Worm (Caenorhabditis elegans): ENCODE measurements around the gene nspb-3.
"Not testable (repeated sequence)": the region's sequence is repeated elsewhere in the genome, so short reads cannot be mapped to it uniquely, and the experiment has no call there.

The nspb-3 gene

ce11 chrIV:6599447-6599846 lies 4.7 kb upstream of the nspb-3 start, which contains the start of gene F38A5.8:
Gene F38A5.8 (plus strand): TSS chrIV:6599747.
- TF ChIP-seq nhr-12 (tag; optimal IDR thresholded peaks at IDR 0.05): no peak
- no peak for TF ChIP-seq F13H6.1 (tag; optimal IDR thresholded peaks at IDR 0.05)
- TF ChIP-seq nhr-10 (tag; optimal IDR thresholded peaks at IDR 0.05): no peak
- TF ChIP-seq egl-27 (tag; optimal IDR thresholded peaks at IDR 0.05): no peak
- TF ChIP-seq peb-1 (tag; optimal IDR thresholded peaks at IDR 0.05): no peak
- TF ChIP-seq R02D3.7 (tag; optimal IDR thresholded peaks at IDR 0.05): no peak
- no peak for TF ChIP-seq fos-1 (tag; optimal IDR thresholded peaks at IDR 0.05)
- TF ChIP-seq lin-39 (tag; optimal IDR thresholded peaks at IDR 0.05): no peak
- no peak for TF ChIP-seq nhr-11 (tag; optimal IDR thresholded peaks at IDR 0.05)
- TF ChIP-seq ztf-4 (tag; optimal IDR thresholded peaks at IDR 0.05): no peak
- no peak for TF ChIP-seq ztf-11 (tag; optimal IDR thresholded peaks at IDR 0.05)
- TF ChIP-seq ceh-82 (tag; optimal IDR thresholded peaks at IDR 0.05): no peak

- not testable (repeated sequence) for TF ChIP-seq dmd-4 (tag; optimal IDR thresholded peaks at IDR 0.05); sma-9 (GFP tag; optimal IDR thresholded peaks at IDR 0.05); sma-9 (tag; optimal IDR thresholded peaks at IDR 0.05); peb-1 (tag; optimal IDR thresholded peaks at IDR 0.05)
Measured at ce11 chrIV:6598740-6599139, 4.0 kb upstream of the nspb-3 start, which contains the start of gene nspb-5. Gene nspb-5 (plus strand): TSS chrIV:6599040.

- TF ChIP-seq R02D3.7, unc-39, ceh-16 (tag; optimal IDR thresholded peaks at IDR 0.05): not testable (repeated sequence)
Measured at ce11 chrIV:6597918-6598317, 3.1 kb upstream of the nspb-3 start, which contains the start of gene nspb-4. Gene nspb-4 (plus strand): TSS chrIV:6598218.

- no peak for TF ChIP-seq crh-2 (tag; optimal IDR thresholded peaks at IDR 0.05)
- no peak for TF ChIP-seq sma-9 (GFP tag; optimal IDR thresholded peaks at IDR 0.05)
- no peak for TF ChIP-seq sma-9 (tag; optimal IDR thresholded peaks at IDR 0.05)
- TF ChIP-seq dmd-4 (tag; optimal IDR thresholded peaks at IDR 0.05): no peak
- no peak for TF ChIP-seq lin-11 (tag; optimal IDR thresholded peaks at IDR 0.05)
- no peak for TF ChIP-seq ztf-4 (tag; optimal IDR thresholded peaks at IDR 0.05)
- TF ChIP-seq nhr-77 (tag; optimal IDR thresholded peaks at IDR 0.05): no peak
- no peak for TF ChIP-seq nhr-11 (tag; optimal IDR thresholded peaks at IDR 0.05)
- no peak for TF ChIP-seq zag-1 (tag; optimal IDR thresholded peaks at IDR 0.05)
- TF ChIP-seq elt-3 (tag; optimal IDR thresholded peaks at IDR 0.05): no peak
- no peak for TF ChIP-seq aly-2 (tag; optimal IDR thresholded peaks at IDR 0.05)
- no peak for TF ChIP-seq peb-1 (tag; optimal IDR thresholded peaks at IDR 0.05)
- TF ChIP-seq nhr-12 (tag; optimal IDR thresholded peaks at IDR 0.05): no peak
- no peak for TF ChIP-seq blmp-1 (tag; optimal IDR thresholded peaks at IDR 0.05; ENCODE audit: insufficient read depth)
- TF ChIP-seq lsy-2 (tag; optimal IDR thresholded peaks at IDR 0.05): no peak
- TF ChIP-seq mdl-1 (tag; optimal IDR thresholded peaks at IDR 0.05): no peak
- TF ChIP-seq mbf-1 (tag; optimal IDR thresholded peaks at IDR 0.05): no peak
- no peak for TF ChIP-seq nhr-6 (tag; optimal IDR thresholded peaks at IDR 0.05)
- no peak for TF ChIP-seq ceh-82 (tag; optimal IDR thresholded peaks at IDR 0.05)
- no peak for TF ChIP-seq nhr-25 (tag; optimal IDR thresholded peaks at IDR 0.05)
Measured at ce11 chrIV:6597298-6597697, 2.5 kb upstream of the nspb-3 start, which contains the start of gene F38A5.6. Gene F38A5.6 (minus strand): TSS chrIV:6597398.

- TF ChIP-seq blmp-1 (tag; optimal IDR thresholded peaks at IDR 0.05; ENCODE audit: insufficient read depth) (no peak), mbf-1 (tag; optimal IDR thresholded peaks at IDR 0.05) (no peak), ama-1 (optimal IDR thresholded peaks at IDR 0.05) (no peak)
Measured at ce11 chrIV:6595912-6596311, 1.1 kb upstream of the nspb-3 start, which contains the start of gene F38A5.22. Gene F38A5.22 (minus strand): TSS chrIV:6595940.

ce11 chrIV:6591010-6591746 lies 3.6 kb downstream of the nspb-3 start, which contains the start of the genes nspb-1 and nspb-2:
Gene nspb-1 (minus strand): TSS chrIV:6591110.
Gene nspb-2 (plus strand): TSS chrIV:6591696.
- not testable (repeated sequence) for TF ChIP-seq mbf-1 (tag; optimal IDR thresholded peaks at IDR 0.05); elt-1 (tag; optimal IDR thresholded peaks at IDR 0.05); lin-13 (GFP tag; optimal IDR thresholded peaks at IDR 0.05)

Data from whole organism, L2 larva.